Worm (Caenorhabditis elegans) whole organism, L2 larva: ENCODE results near the gene F01G4.4.

Source experiments
- Y55F3AM.14 ChIP-seq: fragments of 200-800 bp; sonication (Bioruptor generic); optimal IDR thresholded peaks from 2 replicates; lab custom pipeline; 2018; ENCODE audit warnings: mild to moderate bottlenecking, missing genetic modification characterization, missing compliant biosample characterization
- fos-1 ChIP-seq: fragments of 150-350 bp; optimal IDR thresholded peaks from 2 replicates; lab custom pipeline; 2014; ENCODE audit warnings: missing biosample characterization, missing genetic modification characterization
- lin-13 ChIP-seq: fragments of 150-350 bp; optimal IDR thresholded peaks from 2 replicates; lab custom pipeline; 2014; ENCODE audit warnings: missing biosample characterization, missing genetic modification reagents, missing genetic modification characterization
- nhr-25 ChIP-seq: fragments of 150-350 bp; sonication (generic microtip); optimal IDR thresholded peaks from 3 replicates; lab custom pipeline; 2014; ENCODE audit warnings: missing biosample characterization, missing genetic modification characterization

- TF ChIP-seq lin-13 = no peak
- no peak for TF ChIP-seq nhr-25 (tag; lab: Kevin White, UChicago)
- no peak for TF ChIP-seq Y55F3AM.14 (GFP tag; lab: Kevin White, UChicago)
- no peak for TF ChIP-seq fos-1
These were observed 33.4 kb upstream of the F01G4.4 start, which contains the start of gene pigk-1 for ce11 chrIV:11109771-11110170.
